Worm (Caenorhabditis elegans) whole organism, L4 larva: ENCODE data around the gene ZK1127.4.

Experiments
- T20F7.1 ChIP-seq: fragments of 200-800 bp; sonication (Bioruptor generic); optimal IDR thresholded peaks from 2 replicates; lab custom pipeline; 2018; ENCODE audit warnings: mild to moderate bottlenecking, missing genetic modification characterization, missing compliant biosample characterization
- Y105C5A.15 ChIP-seq: fragments of 200-800 bp; sonication (Bioruptor generic); IDR thresholded peaks from 2 replicates; pipeline ENCODE4 v1.3.6; 2022; ENCODE audit warnings: missing genetic modification characterization, missing compliant biosample characterization
- ZK546.5 ChIP-seq, 2 experiments: sonication (generic microtip); optimal IDR thresholded peaks; 2 replicates each; lab custom pipeline; 2017; ENCODE audit warnings: missing biosample characterization in 2 of 2, missing genetic modification characterization in 2 of 2
- aha-1 ChIP-seq: fragments of 150-350 bp; peaks from one replicate; lab custom pipeline; 2014; ENCODE audit warnings: missing biosample characterization, missing genetic modification characterization
- aly-2 ChIP-seq: sonication (generic microtip); optimal IDR thresholded peaks from 2 replicates; lab custom pipeline; 2018; ENCODE audit warnings: missing biosample characterization, missing genetic modification characterization
- ama-1 ChIP-seq: fragments of 150-350 bp; optimal IDR thresholded peaks from 2 replicates; lab custom pipeline; 2014; ENCODE audit warnings: inconsistent platforms, mixed read lengths
- ceh-20 ChIP-seq: fragments of 200-800 bp; sonication (Bioruptor generic); IDR thresholded peaks from 2 replicates; pipeline ENCODE4 v1.3.6; 2022; ENCODE audit warnings: missing genetic modification reagents, missing genetic modification characterization, missing compliant biosample characterization
- daf-16 ChIP-seq, 3 experiments: sonication (generic microtip); optimal IDR thresholded peaks; 2 replicates each; lab custom pipeline; 2016 to 2017; ENCODE audit warnings: missing genetic modification characterization in 3 of 3, missing genetic modification reagents in 3 of 3, mild to moderate bottlenecking in 2 of 3, missing compliant biosample characterization in 2 of 3, missing biosample characterization in 1 of 3, moderate library complexity in 1 of 3
- daf-19 ChIP-seq: fragments of 200-800 bp; sonication (Bioruptor generic); conservative IDR thresholded peaks from 2 replicates; pipeline ENCODE4 v1.3.6; 2022; ENCODE audit warnings: missing genetic modification characterization, missing compliant biosample characterization
- dmd-6 ChIP-seq: fragments of 200-800 bp; sonication (Bioruptor generic); IDR thresholded peaks from 2 replicates; pipeline ENCODE4 v1.3.6; 2022; ENCODE audit warnings: missing genetic modification reagents, missing genetic modification characterization, missing compliant biosample characterization
- dmd-9 ChIP-seq: fragments of 200-800 bp; sonication (Bioruptor generic); IDR thresholded peaks from 2 replicates; pipeline ENCODE4 v1.3.6; 2022; ENCODE audit warnings: missing genetic modification reagents, missing genetic modification characterization, missing compliant biosample characterization
- dpl-1 ChIP-seq: fragments of 150-350 bp; optimal IDR thresholded peaks from 2 replicates; lab custom pipeline; 2014; ENCODE audit warnings: missing biosample characterization, missing genetic modification reagents, missing genetic modification characterization
- duxl-1 ChIP-seq: sonication (generic microtip); optimal IDR thresholded peaks from 2 replicates; lab custom pipeline; 2016; ENCODE audit warnings: mild to moderate bottlenecking, missing genetic modification characterization, moderate library complexity, missing compliant biosample characterization; ENCODE audit not compliant: poor library complexity
- dve-1 ChIP-seq: sonication (generic microtip); optimal IDR thresholded peaks from 2 replicates; lab custom pipeline; 2017; ENCODE audit warnings: antibody characterized with exemption, mild to moderate bottlenecking, missing genetic modification characterization, missing compliant biosample characterization; ENCODE audit not compliant: insufficient read depth
- egl-27 ChIP-seq: sonication (generic microtip); optimal IDR thresholded peaks from 3 replicates; lab custom pipeline; 2017; ENCODE audit warnings: missing biosample characterization, missing genetic modification reagents, missing genetic modification characterization
- hif-1 ChIP-seq, 2 experiments: sonication (generic microtip); optimal IDR thresholded peaks; 2 replicates each; lab custom pipeline; 2016 to 2017; ENCODE audit warnings: missing compliant biosample characterization in 2 of 2, missing genetic modification characterization in 2 of 2, missing genetic modification reagents in 2 of 2, missing genotype in 2 of 2, mild to moderate bottlenecking in 1 of 2
- hlh-11 ChIP-seq: fragments of 200-800 bp; sonication (Bioruptor generic); optimal IDR thresholded peaks from 2 replicates; lab custom pipeline; 2018; ENCODE audit warnings: mild to moderate bottlenecking, missing genetic modification characterization, missing compliant biosample characterization
- hlh-30 ChIP-seq: sonication (generic microtip); optimal IDR thresholded peaks from 2 replicates; lab custom pipeline; 2017; ENCODE audit warnings: antibody characterized with exemption, mild to moderate bottlenecking, missing genetic modification characterization, missing compliant biosample characterization; ENCODE audit not compliant: insufficient read depth
- lim-7 ChIP-seq: fragments of 200-800 bp; sonication (Bioruptor generic); IDR thresholded peaks from 2 replicates; pipeline ENCODE4 v1.3.6; 2022; ENCODE audit warnings: missing genetic modification characterization, missing compliant biosample characterization
- lin-13 ChIP-seq: fragments of 150-350 bp; optimal IDR thresholded peaks from 2 replicates; lab custom pipeline; 2014; ENCODE audit warnings: missing biosample characterization, missing genetic modification reagents, missing genetic modification characterization
- lin-39 ChIP-seq: fragments of 150-350 bp; optimal IDR thresholded peaks from 2 replicates; lab custom pipeline; 2014; ENCODE audit warnings: missing biosample characterization, missing genetic modification reagents, missing genetic modification characterization
- madf-5 ChIP-seq, 2 experiments: fragments of 200-800 bp; sonication (Bioruptor generic); IDR thresholded peaks; 2 replicates each; pipeline ENCODE4 v1.3.6; 2022; ENCODE audit warnings: missing compliant biosample characterization in 2 of 2, missing genetic modification characterization in 2 of 2
- mdl-1 ChIP-seq, 2 experiments: fragments of 150-350 bp in 1 of 2; sonication (generic microtip) in 1 of 2; optimal IDR thresholded peaks; 2 replicates each; lab custom pipeline; 2014 to 2017; ENCODE audit warnings: missing biosample characterization in 2 of 2, missing genetic modification characterization in 2 of 2
- mep-1 ChIP-seq: fragments of 150-350 bp; sonication (generic microtip); optimal IDR thresholded peaks from 3 replicates; lab custom pipeline; 2014; ENCODE audit warnings: missing biosample characterization, missing genetic modification characterization
- nhr-11 ChIP-seq: fragments of 150-350 bp; optimal IDR thresholded peaks from 2 replicates; lab custom pipeline; 2014; ENCODE audit warnings: missing biosample characterization, missing genetic modification characterization
- nhr-28 ChIP-seq: fragments of 150-350 bp; optimal IDR thresholded peaks from 2 replicates; lab custom pipeline; 2014; ENCODE audit warnings: missing biosample characterization, missing genetic modification characterization
- nhr-41 ChIP-seq: fragments of 200-800 bp; sonication (Bioruptor generic); IDR thresholded peaks from 2 replicates; pipeline ENCODE4 v1.3.6; 2022; ENCODE audit warnings: missing genetic modification reagents, missing genetic modification characterization, missing compliant biosample characterization
- nhr-42 ChIP-seq: fragments of 200-800 bp; sonication (Bioruptor generic); IDR thresholded peaks from 2 replicates; pipeline ENCODE4 v1.3.6; 2022; ENCODE audit warnings: missing genetic modification characterization, missing compliant biosample characterization
- nhr-48 ChIP-seq: sonication (generic microtip); optimal IDR thresholded peaks from 2 replicates; lab custom pipeline; 2016; ENCODE audit warnings: mild to moderate bottlenecking, missing genetic modification characterization, missing compliant biosample characterization
- nhr-6 ChIP-seq: fragments of 150-350 bp; optimal IDR thresholded peaks from 2 replicates; lab custom pipeline; 2014; ENCODE audit warnings: missing biosample characterization, missing genetic modification characterization
- nhr-77 ChIP-seq: fragments of 150-350 bp; optimal IDR thresholded peaks from 2 replicates; lab custom pipeline; 2014; ENCODE audit warnings: missing biosample characterization, missing genetic modification characterization
- php-3 ChIP-seq: fragments of 200-800 bp; sonication (Bioruptor generic); IDR thresholded peaks from 2 replicates; pipeline ENCODE4 v1.3.6; 2022; ENCODE audit warnings: missing genetic modification reagents, missing genetic modification characterization, missing compliant biosample characterization
- pqm-1 ChIP-seq: sonication (generic microtip); optimal IDR thresholded peaks from 2 replicates; lab custom pipeline; 2017; ENCODE audit warnings: missing biosample characterization, missing genetic modification characterization
- skn-1 ChIP-seq: fragments of 150-350 bp; optimal IDR thresholded peaks from 2 replicates; lab custom pipeline; 2014; ENCODE audit warnings: missing biosample characterization, missing genetic modification characterization
- tag-97 ChIP-seq: fragments of 200-800 bp; sonication (Bioruptor generic); IDR thresholded peaks from 2 replicates; pipeline ENCODE4 v1.3.6; 2022; ENCODE audit warnings: missing genetic modification characterization, missing compliant biosample characterization
- tra-1 ChIP-seq: fragments of 200-800 bp; sonication (Bioruptor generic); IDR thresholded peaks from 2 replicates; pipeline ENCODE4 v1.3.6; 2022; ENCODE audit warnings: missing genetic modification reagents, missing genetic modification characterization, missing compliant biosample characterization
- unc-62 ChIP-seq, 3 experiments: fragments of 150-350 bp in 1 of 3; sonication (generic microtip); optimal IDR thresholded peaks in 2 of 3; peaks in 1 of 3; 1 replicate in 1 of 3; 2 replicates in 2 of 3; lab custom pipeline; 2014 to 2017; ENCODE audit warnings: missing biosample characterization in 3 of 3, missing genetic modification characterization in 3 of 3, missing genetic modification reagents in 3 of 3, missing genotype in 1 of 3
- vab-7 ChIP-seq: fragments of 200-800 bp; sonication (Bioruptor generic); IDR thresholded peaks from 2 replicates; pipeline ENCODE4 v1.3.6; 2022; ENCODE audit warnings: missing genetic modification reagents, missing genetic modification characterization, missing compliant biosample characterization
- zip-2 ChIP-seq: fragments of 150-350 bp; optimal IDR thresholded peaks from 2 replicates; lab custom pipeline; 2014; ENCODE audit warnings: missing biosample characterization, missing genetic modification characterization

Gene ZK1127.4

DNA sequence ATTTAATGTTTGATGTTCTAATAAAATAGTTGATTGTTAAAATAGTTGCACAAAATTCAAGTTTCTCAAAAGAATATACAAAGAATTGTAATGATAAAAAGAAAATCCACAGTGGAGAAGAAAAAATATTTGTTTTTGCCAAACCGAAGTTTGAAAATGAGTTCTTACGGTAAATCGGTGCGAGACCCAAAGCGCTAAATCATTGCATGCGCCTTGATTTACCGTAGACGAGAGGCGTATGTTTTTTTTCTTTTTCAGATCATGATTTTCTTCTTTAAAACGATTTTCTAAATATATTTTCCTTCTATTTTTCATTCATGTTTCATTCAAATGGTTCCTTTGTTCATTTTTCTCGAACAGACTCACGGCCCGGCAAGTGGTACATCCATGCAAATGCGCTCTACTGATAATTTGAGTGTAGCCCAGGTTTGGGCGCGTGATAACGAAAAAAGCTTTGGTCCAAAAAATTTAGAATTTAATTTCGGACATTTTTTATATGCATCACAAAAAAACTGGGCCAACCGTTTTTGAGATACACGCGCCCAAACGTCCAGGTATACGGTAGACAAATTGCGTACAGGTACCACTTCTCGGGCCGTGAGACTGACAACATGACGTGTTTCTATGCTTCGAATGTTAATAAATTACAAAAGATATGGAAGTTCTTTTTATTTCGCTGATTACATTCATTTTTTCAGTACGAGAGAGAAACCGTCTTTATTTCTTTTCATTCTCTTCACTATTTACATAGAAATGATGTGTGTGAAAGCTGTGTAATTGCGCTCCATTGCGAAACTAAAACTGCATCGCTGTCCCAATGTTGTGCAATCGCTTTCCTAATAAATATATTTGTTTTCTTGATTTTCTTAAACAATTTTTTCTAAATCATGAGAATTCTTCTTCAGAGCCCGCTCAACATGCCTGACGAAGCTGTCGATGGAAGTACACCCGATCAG is 28.6 kb upstream of the ZK1127.4 start, which contains the start of gene znf-598 (continued):
- TF ChIP-seq daf-19 (GFP tag; lab: Robert Waterston, UW) (no peak), dmd-9 (GFP tag; lab: Robert Waterston, UW) (no peak), nhr-11 (tag; lab: Kevin White, UChicago) (peak; percentile 29), hlh-11 (peak; percentile 56), nhr-6 (tag; lab: Kevin White, UChicago) (peak; percentile 43), skn-1 (tag; lab: Kevin White, UChicago) (no peak), mep-1 (peak; percentile 61), tra-1 (GFP tag; lab: Robert Waterston, UW) (no peak), zip-2 (peak; percentile 94), lin-13 (GFP tag; lab: Kevin White, UChicago) (no peak), pqm-1 (tag; lab: Kevin White, UChicago) (peak; percentile 76), dmd-6 (GFP tag; lab: Robert Waterston, UW) (peak; percentile 63), Y105C5A.15 (no peak), egl-27 (no peak), aly-2 (tag; lab: Kevin White, UChicago) (no peak), nhr-42 (GFP tag; lab: Robert Waterston, UW) (no peak), ceh-20 (no peak)
- TF ChIP-seq, all 104 proteins: peak for 22

DNA sequence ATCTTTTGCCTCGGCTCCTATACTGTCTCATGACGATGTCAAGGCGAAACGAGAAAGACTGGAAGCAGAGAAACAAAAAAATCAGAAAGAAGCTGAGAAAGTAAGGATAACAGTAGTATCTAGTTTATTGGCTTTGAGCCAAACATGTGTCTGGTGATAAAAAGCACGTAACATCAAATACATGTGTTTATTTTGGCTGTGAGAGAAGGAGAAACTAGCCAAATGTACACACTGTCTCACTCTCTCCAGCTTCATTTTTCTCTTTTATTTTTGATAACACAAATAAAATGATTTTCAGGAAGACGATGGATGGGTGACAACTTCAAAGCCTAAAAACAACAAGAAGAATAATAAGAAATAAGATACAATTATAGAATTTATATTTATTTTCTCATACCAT is 24.2 kb upstream of the ZK1127.4 start:
- peak in 1 of 2 experiments; percentile 26 for TF ChIP-seq hif-1 (tag; optimal IDR thresholded peaks at IDR 0.05; lab: Kevin White, UChicago)
- TF ChIP-seq daf-16 (GFP tag; optimal IDR thresholded peaks at IDR 0.05; lab: Kevin White, UChicago): no peak
- peak; percentile 12 for TF ChIP-seq daf-16 (tag; optimal IDR thresholded peaks at IDR 0.05; lab: Kevin White, UChicago)
- no peak for TF ChIP-seq duxl-1
- TF ChIP-seq lim-7: no peak
- TF ChIP-seq vab-7: no peak

DNA sequence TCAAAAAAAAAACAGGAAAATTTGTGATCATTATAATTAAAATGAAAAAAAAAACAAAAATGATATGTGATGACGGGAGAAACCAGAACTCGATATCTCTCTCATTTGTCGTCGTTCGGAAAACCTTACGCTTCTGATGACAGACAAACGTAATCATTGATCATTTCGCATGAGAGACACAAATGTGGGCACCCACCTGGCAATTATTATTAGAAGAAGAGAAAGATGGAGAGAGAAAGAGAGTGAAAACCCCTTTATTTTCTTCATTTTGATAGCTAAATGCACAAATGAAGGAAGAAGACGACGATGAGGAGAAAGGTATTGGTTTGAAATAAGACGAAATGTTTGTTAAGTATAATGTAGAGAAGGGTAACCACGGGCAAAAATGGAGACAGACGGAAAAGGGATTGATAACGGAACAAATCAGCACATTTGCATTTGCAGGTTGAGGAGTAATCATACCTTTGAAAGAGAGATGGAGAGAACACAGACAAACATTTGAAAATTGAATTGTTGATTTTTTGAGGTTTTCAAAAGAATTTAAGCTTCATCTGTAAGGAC is 22.5 kb upstream of the ZK1127.4 start:
- TF ChIP-seq nhr-77 (tag; lab: Kevin White, UChicago): peak; percentile 64
- peak; percentile 71 for TF ChIP-seq dmd-6 (GFP tag; lab: Robert Waterston, UW)
- TF ChIP-seq php-3 (GFP tag; lab: Robert Waterston, UW): 0 out of 2 replicates have a peak, but pooled peaks have one; percentile 25
- peak; percentile 70 for TF ChIP-seq pqm-1 (tag; lab: Kevin White, UChicago)
- TF ChIP-seq hlh-11: peak; percentile 63
- peak; percentile 11 for TF ChIP-seq hlh-30 (tag; lab: Kevin White, UChicago)
- TF ChIP-seq aha-1: peak; percentile 93
- no peak for TF ChIP-seq dpl-1 (GFP tag; lab: Kevin White, UChicago)
- TF ChIP-seq dve-1 (tag; lab: Kevin White, UChicago): peak; percentile 37
- TF ChIP-seq dmd-9 (GFP tag; lab: Robert Waterston, UW): no peak
- TF ChIP-seq ama-1 (lab: Kevin White, UChicago): no peak
- TF ChIP-seq madf-5 (GFP tag; IDR thresholded peaks at IDR 0.05; lab: Robert Waterston, UW): no peak
- TF ChIP-seq daf-16 (GFP tag; optimal IDR thresholded peaks at IDR 0.05; lab: Kevin White, UChicago): no peak
- peak; percentile 69 for TF ChIP-seq daf-16 (tag; optimal IDR thresholded peaks at IDR 0.05; lab: Kevin White, UChicago)
- TF ChIP-seq nhr-41 (GFP tag; lab: Robert Waterston, UW): no peak
- TF ChIP-seq tra-1 (GFP tag; lab: Robert Waterston, UW): no peak
- peak in 1 of 2 experiments; percentile 95 for TF ChIP-seq unc-62 (GFP tag; optimal IDR thresholded peaks at IDR 0.05 in 1 of 2; lab: Kevin White, UChicago)
- no peak for TF ChIP-seq unc-62 (tag; optimal IDR thresholded peaks at IDR 0.05; lab: Kevin White, UChicago)
- TF ChIP-seq tag-97: no peak
- TF ChIP-seq nhr-48 (tag; lab: Kevin White, UChicago): no peak
- TF ChIP-seq vab-7: no peak
- TF ChIP-seq lin-39 (tag; lab: Kevin White, UChicago): no peak
- peak; percentile 52 for TF ChIP-seq T20F7.1
- peak in 1 of 2 experiments; percentile 14 for TF ChIP-seq mdl-1 (tag; optimal IDR thresholded peaks at IDR 0.05; lab: Kevin White, UChicago)
- TF ChIP-seq nhr-28 (tag; lab: Kevin White, UChicago): peak; percentile 62
- no peak for TF ChIP-seq ZK546.5 (tag; optimal IDR thresholded peaks at IDR 0.05; lab: Kevin White, UChicago)
